Worm (Caenorhabditis elegans) whole organism, early embryonic: ENCODE data around the gene cct-6.

ENCODE experiments used
- B0310.2 ChIP-seq: sonication (generic microtip); optimal IDR thresholded peaks from 2 replicates; lab custom pipeline; 2016; ENCODE audit warnings: mild to moderate bottlenecking, missing genetic modification characterization, missing compliant biosample characterization
- F13C5.2 ChIP-seq: sonication (generic microtip); optimal IDR thresholded peaks from 2 replicates; lab custom pipeline; 2017; ENCODE audit warnings: mild to moderate bottlenecking, missing genetic modification characterization, inconsistent platforms, missing compliant biosample characterization
- aly-1 ChIP-seq: sonication (generic microtip); optimal IDR thresholded peaks from 2 replicates; lab custom pipeline; 2016; ENCODE audit warnings: missing genetic modification characterization, missing compliant biosample characterization
- ama-1 ChIP-seq: fragments of 150-350 bp; optimal IDR thresholded peaks from 2 replicates; lab custom pipeline; 2014
- ets-7 ChIP-seq: sonication (generic microtip); optimal IDR thresholded peaks from 2 replicates; lab custom pipeline; 2016; ENCODE audit warnings: missing genotype, missing genetic modification characterization, missing compliant biosample characterization
- hnd-1 ChIP-seq: sonication (generic microtip); optimal IDR thresholded peaks from 2 replicates; lab custom pipeline; 2016; ENCODE audit warnings: missing genetic modification characterization, missing compliant biosample characterization
- scrt-1 ChIP-seq: fragments of 200-800 bp; sonication (Bioruptor generic); IDR thresholded peaks from 2 replicates; pipeline ENCODE4 v1.3.6; 2022; ENCODE audit warnings: missing genetic modification characterization, missing compliant biosample characterization
- tbx-37 ChIP-seq: fragments of 200-800 bp; sonication (Bioruptor generic); conservative IDR thresholded peaks from 2 replicates; pipeline ENCODE4 v1.3.6; 2022; ENCODE audit warnings: missing genetic modification reagents, missing genetic modification characterization, missing compliant biosample characterization
- tra-4 ChIP-seq: sonication (generic microtip); optimal IDR thresholded peaks from 2 replicates; lab custom pipeline; 2017; ENCODE audit warnings: missing genetic modification characterization, missing compliant biosample characterization

ce11 chrIII:5839598-5839997, 15.9 kb downstream of the cct-6 start:
- TF ChIP-seq aly-1 (no peak), scrt-1 (GFP tag; lab: Robert Waterston, UW) (no peak), ama-1 (lab: Kevin White, UChicago) (no peak), tbx-37 (GFP tag; lab: Robert Waterston, UW) (no peak), tra-4 (no peak), ets-7 (tag; lab: Kevin White, UChicago) (no peak), hnd-1 (tag; lab: Kevin White, UChicago) (no peak), F13C5.2 (tag; lab: Kevin White, UChicago) (no peak), B0310.2 (tag; lab: Kevin White, UChicago) (no peak)
